Fruit fly (Drosophila melanogaster) whole organism, embryonic: ENCODE results near the gene Gr28a.

Source experiments
- Bdp1 ChIP-seq: fragments of 200-800 bp; sonication (Bioruptor generic); optimal IDR thresholded peaks from 3 replicates; lab custom pipeline; 2016; ENCODE audit warnings: missing biosample characterization, missing genetic modification characterization
- Bgb ChIP-seq: fragments of 200-800 bp; sonication (Bioruptor generic); IDR thresholded peaks from 2 replicates; pipeline ENCODE4 v1.3.6; 2022; ENCODE audit warnings: missing biosample characterization, missing genetic modification characterization; ENCODE audit not compliant: partially characterized antibody
- CG11247 ChIP-seq: fragments of 200-800 bp; sonication (Bioruptor generic); IDR thresholded peaks from 2 replicates; pipeline ENCODE4 v1.3.6; 2022; ENCODE audit warnings: missing biosample characterization, missing genetic modification characterization
- CG12219 ChIP-seq: fragments of 200-800 bp; sonication (Bioruptor generic); optimal IDR thresholded peaks from 3 replicates; lab custom pipeline; 2018; ENCODE audit warnings: missing biosample characterization, mild to moderate bottlenecking, missing genetic modification characterization
- CG13775 ChIP-seq: fragments of 200-800 bp; sonication (Bioruptor generic); optimal IDR thresholded peaks from 3 replicates; lab custom pipeline; 2017; ENCODE audit warnings: missing biosample characterization, mild to moderate bottlenecking, missing genetic modification characterization
- CG14014 ChIP-seq: fragments of 200-800 bp; sonication (Bioruptor generic); IDR thresholded peaks from 2 replicates; pipeline ENCODE4 v1.3.6; 2022; ENCODE audit warnings: missing biosample characterization, missing genetic modification characterization
- CG14710 ChIP-seq: fragments of 200-800 bp; sonication (Bioruptor generic); optimal IDR thresholded peaks from 3 replicates; lab custom pipeline; 2019; ENCODE audit warnings: missing biosample characterization, mild to moderate bottlenecking, missing genetic modification characterization, moderate library complexity
- CG15601 ChIP-seq: fragments of 200-800 bp; sonication (Bioruptor generic); optimal IDR thresholded peaks from 3 replicates; lab custom pipeline; 2019; ENCODE audit warnings: missing biosample characterization, mild to moderate bottlenecking, missing genetic modification characterization, moderate library complexity
- CG15696 ChIP-seq: fragments of 200-800 bp; sonication (Bioruptor generic); optimal IDR thresholded peaks from 2 replicates; lab custom pipeline; 2019; ENCODE audit warnings: missing biosample characterization, mild to moderate bottlenecking, missing genetic modification characterization, moderate library complexity
- CG16779 ChIP-seq: fragments of 200-800 bp; sonication (Bioruptor generic); IDR thresholded peaks from 2 replicates; pipeline ENCODE4 v1.3.6; 2022; ENCODE audit warnings: missing biosample characterization, missing genetic modification characterization
- CG17802 ChIP-seq: fragments of 200-800 bp; sonication (Bioruptor generic); optimal IDR thresholded peaks from 2 replicates; lab custom pipeline; 2018; ENCODE audit warnings: missing biosample characterization, mild to moderate bottlenecking, missing genetic modification characterization, moderate library complexity
- CG1832 ChIP-seq: fragments of 200-800 bp; sonication (Bioruptor generic); optimal IDR thresholded peaks from 2 replicates; lab custom pipeline; 2017; ENCODE audit warnings: missing biosample characterization, mild to moderate bottlenecking, missing genetic modification characterization, inconsistent platforms
- CG30020 ChIP-seq: fragments of 200-800 bp; optimal IDR thresholded peaks from 2 replicates; lab custom pipeline; 2019; ENCODE audit warnings: missing biosample characterization, mild to moderate bottlenecking, missing genetic modification characterization, moderate library complexity
- CG5180 ChIP-seq: fragments of 200-800 bp; sonication (Bioruptor generic); optimal IDR thresholded peaks from 3 replicates; lab custom pipeline; 2017; ENCODE audit warnings: missing biosample characterization, missing genetic modification characterization, mild to moderate bottlenecking, moderate library complexity, missing genetic modification reagents
- CG6791 ChIP-seq: fragments of 200-800 bp; sonication (Bioruptor generic); IDR thresholded peaks from 3 replicates; pipeline ENCODE4 v1.3.6; 2022; ENCODE audit warnings: missing biosample characterization, missing genetic modification characterization; ENCODE audit not compliant: partially characterized antibody
- CG8944 ChIP-seq: fragments of 200-800 bp; sonication (Bioruptor generic); optimal IDR thresholded peaks from 3 replicates; lab custom pipeline; 2016; ENCODE audit warnings: missing biosample characterization, missing genetic modification characterization
- CG9797 ChIP-seq: fragments of 200-800 bp; sonication (Bioruptor generic); optimal IDR thresholded peaks from 3 replicates; lab custom pipeline; 2018; ENCODE audit warnings: missing biosample characterization, mild to moderate bottlenecking, missing genetic modification characterization
- CoRest ChIP-seq: fragments of 200-800 bp; sonication (Bioruptor generic); optimal IDR thresholded peaks from 3 replicates; lab custom pipeline; 2018; ENCODE audit warnings: missing biosample characterization, mild to moderate bottlenecking, missing genetic modification characterization, moderate library complexity
- Dbx ChIP-seq: fragments of 200-800 bp; sonication (Bioruptor generic); IDR thresholded peaks from 3 replicates; pipeline ENCODE4 v1.3.6; 2022; ENCODE audit warnings: missing biosample characterization, missing genetic modification characterization
- Dref ChIP-seq: fragments of 200-800 bp; sonication (Bioruptor generic); IDR thresholded peaks from 2 replicates; pipeline ENCODE4 v1.3.6; 2022; ENCODE audit warnings: missing biosample characterization, missing genetic modification characterization
- H2.0 ChIP-seq: fragments of 200-800 bp; sonication (Bioruptor generic); IDR thresholded peaks from 2 replicates; pipeline ENCODE4 v1.3.6; 2022; ENCODE audit warnings: missing biosample characterization, missing genetic modification characterization
- Hey ChIP-seq: fragments of 200-800 bp; sonication (Bioruptor generic); optimal IDR thresholded peaks from 3 replicates; lab custom pipeline; 2018; ENCODE audit warnings: missing biosample characterization, mild to moderate bottlenecking, missing genetic modification characterization
- Hr78 ChIP-seq, 2 experiments: fragments of 200-800 bp in 1 of 2; fragments of >200 bp in 1 of 2; sonication (Bioruptor generic) in 1 of 2; optimal IDR thresholded peaks; 2 replicates each; lab custom pipeline; 2017 to 2019; ENCODE audit warnings: missing biosample characterization in 2 of 2, missing genetic modification characterization in 2 of 2, mild to moderate bottlenecking in 1 of 2, moderate library complexity in 1 of 2
- Med ChIP-seq: fragments of 200-800 bp; sonication (Bioruptor generic); peaks from one replicate; lab custom pipeline; 2016; ENCODE audit warnings: missing biosample characterization, missing genetic modification characterization, mild to moderate bottlenecking, inconsistent platforms, moderate library complexity
- Ssrp ChIP-seq: fragments of 200-800 bp; sonication (Bioruptor generic); optimal IDR thresholded peaks from 2 replicates; lab custom pipeline; 2018; ENCODE audit warnings: missing biosample characterization, mild to moderate bottlenecking, missing genetic modification characterization, moderate library complexity
- TFAM ChIP-seq: fragments of 200-800 bp; sonication (Bioruptor generic); optimal IDR thresholded peaks from 2 replicates; lab custom pipeline; 2017; ENCODE audit warnings: missing biosample characterization, missing genetic modification characterization, inconsistent platforms
- ara ChIP-seq: fragments of 200-800 bp; sonication (Bioruptor generic); IDR thresholded peaks from 2 replicates; pipeline ENCODE4 v1.3.6; 2022; ENCODE audit warnings: missing biosample characterization, missing genetic modification characterization
- ato ChIP-seq: fragments of 200-800 bp; sonication (Bioruptor generic); IDR thresholded peaks from 2 replicates; pipeline ENCODE4 v1.3.6; 2022; ENCODE audit warnings: missing biosample characterization, missing genetic modification characterization; ENCODE audit not compliant: partially characterized antibody
- cas ChIP-seq: fragments of 200-800 bp; sonication (Bioruptor generic); IDR thresholded peaks from 2 replicates; pipeline ENCODE4 v1.3.6; 2022; ENCODE audit warnings: missing biosample characterization, missing genetic modification characterization
- chm ChIP-seq: fragments of 200-800 bp; sonication (Bioruptor generic); IDR thresholded peaks from 2 replicates; pipeline ENCODE4 v1.3.6; 2022; ENCODE audit warnings: missing biosample characterization, missing genetic modification characterization
- crc ChIP-seq: fragments of 200-800 bp; sonication (Bioruptor generic); optimal IDR thresholded peaks from 2 replicates; lab custom pipeline; 2016; ENCODE audit warnings: missing biosample characterization, missing genetic modification characterization
- dan ChIP-seq: fragments of 200-800 bp; sonication (Bioruptor generic); IDR thresholded peaks from 2 replicates; pipeline ENCODE4 v1.3.6; 2022; ENCODE audit warnings: missing biosample characterization, missing genetic modification characterization
- ham ChIP-seq: fragments of 200-800 bp; sonication (Bioruptor generic); IDR thresholded peaks from 2 replicates; pipeline ENCODE4 v1.3.6; 2022; ENCODE audit warnings: missing biosample characterization, missing genetic modification characterization
- hkb ChIP-seq, 2 experiments: fragments of 200-800 bp in 1 of 2; fragments of >200 bp in 1 of 2; sonication (Bioruptor generic) in 1 of 2; IDR thresholded peaks in 1 of 2; optimal IDR thresholded peaks in 1 of 2; 2 replicates each; pipeline versions ENCODE4 v1.3.6 to Lab custom; 2017 to 2022; ENCODE audit warnings: missing biosample characterization in 1 of 2, missing genetic modification characterization in 1 of 2
- knrl ChIP-seq: fragments of 200-800 bp; sonication (Bioruptor generic); IDR thresholded peaks from 3 replicates; pipeline ENCODE4 v1.3.6; 2022; ENCODE audit warnings: missing biosample characterization, missing genetic modification characterization; ENCODE audit not compliant: partially characterized antibody
- phol ChIP-seq: fragments of 200-800 bp; sonication (Bioruptor generic); optimal IDR thresholded peaks from 3 replicates; lab custom pipeline; 2018; ENCODE audit warnings: missing biosample characterization, mild to moderate bottlenecking, missing genetic modification characterization, moderate library complexity
- prd ChIP-seq, 3 experiments: fragments of >200 bp in 2 of 3; fragments of 200-800 bp in 1 of 3; sonication (Bioruptor generic) in 1 of 3; optimal IDR thresholded peaks in 2 of 3; IDR thresholded peaks in 1 of 3; 2 replicates in 2 of 3; 3 replicates in 1 of 3; pipeline versions ENCODE4 v1.3.6 to Lab custom; 2017 to 2022; ENCODE audit warnings: missing biosample characterization in 1 of 3, missing genetic modification characterization in 1 of 3
- ranshi ChIP-seq: fragments of 200-800 bp; sonication (Bioruptor generic); IDR thresholded peaks from 2 replicates; pipeline ENCODE4 v1.3.6; 2022; ENCODE audit warnings: missing biosample characterization, missing genetic modification characterization
- repo ChIP-seq: fragments of 200-800 bp; sonication (Bioruptor generic); optimal IDR thresholded peaks from 2 replicates; lab custom pipeline; 2016; ENCODE audit warnings: missing biosample characterization, missing genetic modification characterization
- seq ChIP-seq: fragments of 200-800 bp; sonication (Bioruptor generic); IDR thresholded peaks from 2 replicates; pipeline ENCODE4 v1.3.6; 2022; ENCODE audit warnings: missing biosample characterization, missing genetic modification characterization
- stc ChIP-seq: fragments of 200-800 bp; sonication (Bioruptor generic); IDR thresholded peaks from 2 replicates; pipeline ENCODE4 v1.3.6; 2022; ENCODE audit warnings: missing biosample characterization, missing genetic modification characterization
- yki ChIP-seq: fragments of >200 bp; optimal IDR thresholded peaks from 3 replicates; lab custom pipeline; 2018
- zen2 ChIP-seq: fragments of 200-800 bp; sonication (Bioruptor generic); IDR thresholded peaks from 3 replicates; pipeline ENCODE4 v1.3.6; 2022; ENCODE audit warnings: missing biosample characterization, missing genetic modification characterization; ENCODE audit not compliant: partially characterized antibody
- zfh1 ChIP-seq: fragments of 200-800 bp; sonication (Bioruptor generic); IDR thresholded peaks from 3 replicates; pipeline ENCODE4 v1.3.6; 2022; ENCODE audit warnings: missing biosample characterization, missing genetic modification characterization

Gr28a gene

DNA sequence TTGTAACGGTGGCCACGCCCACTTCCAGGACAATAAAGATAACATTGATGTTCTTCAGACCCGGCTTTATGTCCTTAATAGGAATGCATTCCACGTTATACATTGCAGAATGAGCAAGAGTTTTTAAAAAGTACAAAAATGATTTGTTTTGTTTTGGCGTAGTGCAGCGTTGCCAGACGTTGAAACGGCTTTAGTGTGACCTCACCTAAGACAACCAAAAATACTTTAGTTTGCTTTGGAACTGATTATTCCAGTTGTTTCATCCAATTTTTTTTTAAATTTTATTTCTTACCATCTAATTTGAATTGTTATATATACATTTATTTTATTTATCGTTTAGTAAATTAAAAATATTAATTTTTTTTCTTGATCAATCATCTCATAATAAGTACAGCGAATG is 44.4 kb downstream of the Gr28a start, which contains the start of gene CG5181 (continued):
- TF ChIP-seq CG9797 (GFP tag; lab: Kevin White, UChicago) = peak; percentile 49
- no peak for TF ChIP-seq Hey (tag; lab: Kevin White, UChicago)
- no peak for TF ChIP-seq CG5180 (GFP tag; lab: Kevin White, UChicago)
- peak; percentile 21 for TF ChIP-seq CG14710 (tag; lab: Kevin White, UChicago)
- TF ChIP-seq CG30020 (tag; lab: Kevin White, UChicago) = peak; percentile 37
- no peak for TF ChIP-seq CG6791 (GFP tag; lab: Robert Waterston, UW)

DNA sequence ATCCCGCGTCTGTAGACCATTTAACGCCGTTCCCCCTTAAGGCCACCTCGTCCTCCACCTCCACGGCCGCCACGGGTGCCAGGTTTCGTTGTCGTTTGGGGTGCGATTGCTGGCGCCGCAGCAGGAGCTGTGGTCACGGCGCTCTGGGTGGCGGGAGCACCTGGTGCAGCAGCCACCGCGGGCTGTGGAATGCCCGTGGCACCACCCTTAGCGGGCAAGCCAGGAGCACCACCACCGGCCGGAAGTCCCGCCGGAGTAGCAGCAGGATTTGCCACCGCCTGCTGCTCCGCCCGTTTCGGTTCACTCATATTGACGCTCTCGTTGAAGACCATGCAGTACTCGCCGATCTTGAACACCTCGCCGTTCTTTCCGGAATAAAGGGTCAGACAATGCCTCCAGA is 45.0 kb downstream of the Gr28a start:
- TF ChIP-seq Hr78 (GFP tag; optimal IDR thresholded peaks at IDR 0.05; lab: Kevin White, UChicago) (no peak), CG6791 (GFP tag; lab: Robert Waterston, UW) (0 out of 3 replicates have a peak, but pooled peaks have one; percentile 38), ranshi (no peak), Dref (GFP tag; lab: Robert Waterston, UW) (peak; percentile 14; the same call in 1 of the 2 replicates), phol (no peak), CoRest (tag; lab: Kevin White, UChicago) (no peak), CG15696 (tag; lab: Kevin White, UChicago) (no peak), CG17802 (tag; lab: Kevin White, UChicago) (no peak), CG13775 (GFP tag; lab: Kevin White, UChicago) (no peak), Dbx (peak; percentile 18; the same call in 1 of the 3 replicates), CG12219 (no peak), seq (GFP tag; lab: Robert Waterston, UW) (no peak), Med (peak; percentile 84), CG16779 (GFP tag; lab: Robert Waterston, UW) (no peak), repo (peak; percentile 22), zfh1 (GFP tag; lab: Robert Waterston, UW) (0 out of 3 replicates have a peak, but pooled peaks have one; percentile 11), ara (GFP tag; lab: Robert Waterston, UW) (0 out of 2 replicates have a peak, but pooled peaks have one; percentile 29), H2.0 (GFP tag; lab: Robert Waterston, UW) (no peak), CG1832 (GFP tag; lab: Kevin White, UChicago) (peak; percentile 16), knrl (0 out of 3 replicates have a peak, but pooled peaks have one; percentile 18), CG8944 (GFP tag; lab: Kevin White, UChicago) (peak; percentile 8), zen2 (GFP tag; lab: Robert Waterston, UW) (no peak), Bgb (GFP tag; lab: Robert Waterston, UW) (0 out of 2 replicates have a peak, but pooled peaks have one; percentile 9), prd (optimal IDR thresholded peaks at IDR 0.05; lab: Kevin White, UChicago) (no peak), prd (GFP tag; IDR thresholded peaks at IDR 0.05; lab: Robert Waterston, UW) (0 out of 3 replicates have a peak, but pooled peaks have one; percentile 15), CG15601 (tag; lab: Kevin White, UChicago) (no peak), ham (GFP tag; lab: Robert Waterston, UW) (no peak), dan (GFP tag; lab: Robert Waterston, UW) (no peak), stc (0 out of 2 replicates have a peak, but pooled peaks have one; percentile 26), chm (GFP tag; lab: Robert Waterston, UW) (peak; percentile 58; the same call in 1 of the 2 replicates), CG14014 (GFP tag; lab: Robert Waterston, UW) (no peak), hkb (optimal IDR thresholded peaks at IDR 0.05; lab: Kevin White, UChicago) (no peak), hkb (GFP tag; IDR thresholded peaks at IDR 0.05; lab: Robert Waterston, UW) (0 out of 2 replicates have a peak, but pooled peaks have one; percentile 19), yki (lab: Kevin White, UChicago) (no peak), Bdp1 (no peak), cas (GFP tag; lab: Robert Waterston, UW) (peak; percentile 12; the same call in 1 of the 2 replicates), ato (GFP tag; lab: Robert Waterston, UW) (no peak), Ssrp (tag; lab: Kevin White, UChicago) (no peak), CG11247 (GFP tag; lab: Robert Waterston, UW) (peak; percentile 24; the same call in 1 of the 2 replicates), crc (GFP tag; lab: Kevin White, UChicago) (no peak), TFAM (GFP tag; lab: Kevin White, UChicago) (no peak)
